Worm (Caenorhabditis elegans) whole organism, young adult: Measurements from ENCODE around the gene col-144.

Source experiments
- F39B2.1 ChIP-seq: fragments of 200-800 bp; sonication (Bioruptor generic); IDR thresholded peaks from 2 replicates; pipeline ENCODE4 v1.3.6; 2022; ENCODE audit warnings: missing genetic modification reagents, missing genetic modification characterization, missing compliant biosample characterization
- ama-1 ChIP-seq, 3 experiments: fragments of 150-350 bp in 1 of 3; sonication (generic microtip) in 2 of 3; optimal IDR thresholded peaks; 2 replicates each; lab custom pipeline; 2014 to 2018; ENCODE audit warnings: missing biosample characterization in 2 of 3, missing genetic modification characterization in 2 of 3, missing genetic modification reagents in 2 of 3
- dox-1 ChIP-seq: fragments of 200-800 bp; sonication (Bioruptor generic); IDR thresholded peaks from 2 replicates; pipeline ENCODE4 v1.3.6; 2022; ENCODE audit warnings: missing genetic modification reagents, missing genetic modification characterization, missing compliant biosample characterization
- hmg-1.2 ChIP-seq: fragments of 200-800 bp; sonication (Bioruptor generic); IDR thresholded peaks from 2 replicates; pipeline ENCODE4 v1.3.6; 2022; ENCODE audit warnings: missing genetic modification reagents, missing genetic modification characterization, missing compliant biosample characterization
- nhr-90 ChIP-seq: sonication (generic microtip); optimal IDR thresholded peaks from 2 replicates; lab custom pipeline; 2016; ENCODE audit warnings: missing genotype, mild to moderate bottlenecking, missing genetic modification characterization, missing compliant biosample characterization
- pha-4 ChIP-seq: fragments of 150-350 bp; sonication (generic microtip); optimal IDR thresholded peaks from 2 replicates; lab custom pipeline; 2014; ENCODE audit warnings: missing biosample characterization, missing genetic modification reagents, missing genetic modification characterization
- repo-1 ChIP-seq: sonication (generic microtip); optimal IDR thresholded peaks from 2 replicates; lab custom pipeline; 2017; ENCODE audit warnings: mild to moderate bottlenecking, missing genetic modification characterization, missing compliant biosample characterization
- sea-2 ChIP-seq: fragments of 200-800 bp; sonication (Bioruptor generic); IDR thresholded peaks from 2 replicates; pipeline ENCODE4 v1.3.6; 2022; ENCODE audit warnings: missing genetic modification characterization, missing compliant biosample characterization

DNA sequence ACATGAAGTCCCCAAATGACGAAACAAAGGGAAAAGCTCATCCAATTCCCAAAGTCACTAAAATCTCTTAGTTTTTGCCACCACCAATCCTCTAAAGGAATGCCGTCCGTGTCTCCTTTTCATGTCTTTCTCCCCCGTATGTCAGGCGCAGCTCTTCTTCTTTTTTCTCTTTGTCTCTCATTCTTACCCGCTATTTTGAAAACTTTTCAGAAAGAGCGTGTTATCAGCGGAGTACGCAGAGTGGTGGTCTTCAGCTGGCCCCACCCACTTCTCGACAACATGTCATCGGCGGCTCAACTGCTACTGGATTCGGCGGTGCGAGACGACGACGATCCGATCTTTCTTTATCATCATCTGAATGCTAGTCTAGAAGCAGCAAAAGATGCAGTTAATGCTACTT, 31.0 kb upstream of the col-144 start, which contains the start of gene sphr-1:
- TF ChIP-seq sea-2 (GFP tag; lab: Robert Waterston, UW) (no peak), repo-1 (no peak), dox-1 (GFP tag; lab: Robert Waterston, UW) (no peak), F39B2.1 (no peak), ama-1 (optimal IDR thresholded peaks at IDR 0.05; lab: Kevin White, UChicago) (no peak), ama-1 (GFP tag; optimal IDR thresholded peaks at IDR 0.05; lab: Kevin White, UChicago) (no peak), pha-4 (tag; lab: Kevin White, UChicago) (no peak), hmg-1.2 (GFP tag; lab: Robert Waterston, UW) (peak; percentile 65; the same call in 1 of the 2 replicates), nhr-90 (tag; lab: Kevin White, UChicago) (no peak)
